Fruit fly (Drosophila melanogaster): ENCODE measurements around the gene Mst36Fa.

Mst36Fa gene

DNA sequence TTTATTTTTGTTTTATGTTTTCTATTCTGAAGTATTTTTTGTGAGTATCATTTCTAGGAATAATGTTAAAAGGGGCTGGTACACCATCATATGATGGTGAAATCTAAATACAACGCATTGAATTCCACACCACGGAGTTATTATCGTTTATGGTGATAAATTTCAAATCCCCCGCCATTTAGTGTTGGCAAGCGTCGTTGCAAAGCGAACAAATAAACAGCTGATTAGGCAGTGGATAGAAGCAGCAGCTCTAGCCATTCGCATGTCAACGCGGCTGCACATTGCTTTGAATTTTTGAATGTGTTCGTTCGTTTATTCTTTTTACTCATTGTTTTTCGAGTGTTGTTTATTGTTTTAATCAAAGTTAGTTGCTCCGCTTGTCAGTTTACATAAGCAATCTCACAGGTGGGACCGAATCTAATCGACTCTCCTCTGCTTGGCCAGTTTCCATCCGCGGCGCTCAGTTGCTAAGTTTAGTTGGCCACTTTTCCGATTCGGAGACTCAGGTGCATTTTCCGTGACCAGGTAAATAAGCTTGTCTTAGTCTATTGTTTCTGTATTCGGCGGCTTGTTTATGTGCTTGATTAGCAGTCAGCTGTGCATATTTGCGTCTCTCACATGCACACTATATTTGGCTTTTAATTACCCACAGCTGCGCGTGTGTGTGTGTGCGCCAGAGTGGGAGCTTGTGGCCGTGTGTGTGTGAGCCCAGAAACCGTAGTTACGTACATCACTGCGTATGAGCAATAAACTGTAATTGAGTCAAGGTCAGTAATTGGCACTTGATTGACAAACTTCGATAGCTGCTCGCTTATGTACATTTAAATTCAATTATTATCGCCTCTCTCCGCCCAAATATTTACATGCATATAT lies at the start of gene Mst36Fa, which contains the start of gene CG31751 (continued):
- TF ChIP-seq Trl (optimal IDR thresholded peaks at IDR 0.05) (no peak), Trl (GFP tag; optimal IDR thresholded peaks at IDR 0.05) (peak; percentile 85), nau (GFP tag; optimal IDR thresholded peaks at IDR 0.05) (no peak), CG9609 (GFP tag; optimal IDR thresholded peaks at IDR 0.05) (peak; percentile 71), CG18764 (GFP tag; optimal IDR thresholded peaks at IDR 0.05) (peak; percentile 65), vfl (GFP tag; optimal IDR thresholded peaks at IDR 0.05) (peak; percentile 15), Eip74EF (GFP tag; optimal IDR thresholded peaks at IDR 0.05) (peak in 1 of 2 experiments; percentile 75), pros (GFP tag; optimal IDR thresholded peaks at IDR 0.05) (no peak), CG18619 (GFP tag; optimal IDR thresholded peaks at IDR 0.05) (peak; percentile 85), CG10366 (GFP tag; IDR thresholded peaks at IDR 0.05) (peak; percentile 28; the same call in 1 of the 2 replicates), CG7786 (GFP tag; optimal IDR thresholded peaks at IDR 0.05) (peak; percentile 76), sim (GFP tag; IDR thresholded peaks at IDR 0.05) (peak; percentile 76), ato (GFP tag; IDR thresholded peaks at IDR 0.05; ENCODE audit: partially characterized antibody) (0 out of 2 replicates have a peak, but pooled peaks have one; percentile 7), ATbp (GFP tag; optimal IDR thresholded peaks at IDR 0.05) (peak; percentile 97), mirr (GFP tag; optimal IDR thresholded peaks at IDR 0.05) (peak; percentile 94), tup (GFP tag; optimal IDR thresholded peaks at IDR 0.05) (peak; percentile 71), psq (GFP tag; optimal IDR thresholded peaks at IDR 0.05) (peak; percentile 49), CG3995 (GFP tag; optimal IDR thresholded peaks at IDR 0.05) (peak; percentile 10), Dll (GFP tag; IDR thresholded peaks at IDR 0.05; ENCODE audit: partially characterized antibody) (peak; percentile 45; the same call in 1 of the 4 replicates), CG7839 (tag; optimal IDR thresholded peaks at IDR 0.05) (peak; percentile 45), Max (GFP tag; optimal IDR thresholded peaks at IDR 0.05) (peak; percentile 57), CoRest (tag; optimal IDR thresholded peaks at IDR 0.05) (peak; percentile 66), Sox100B (GFP tag; optimal IDR thresholded peaks at IDR 0.05) (peak; percentile 86), Fer1 (GFP tag; optimal IDR thresholded peaks at IDR 0.05) (peak; percentile 92), twi (tag; optimal IDR thresholded peaks at IDR 0.05) (peak; percentile 8), scrt (GFP tag; optimal IDR thresholded peaks at IDR 0.05) (peak; percentile 71), ranshi (GFP tag; IDR thresholded peaks at IDR 0.05) (peak; percentile 55; the same call in 1 of the 2 replicates), cwo (GFP tag; optimal IDR thresholded peaks at IDR 0.05) (peak; percentile 73), CG11247 (GFP tag; IDR thresholded peaks at IDR 0.05) (peak; percentile 74; the same call in 1 of the 2 replicates), yki (optimal IDR thresholded peaks at IDR 0.05) (no peak), Nf-YC (tag; optimal IDR thresholded peaks at IDR 0.05) (no peak), sd (tag; optimal IDR thresholded peaks at IDR 0.05) (no peak), Hmx (GFP tag; optimal IDR thresholded peaks at IDR 0.05) (peak; percentile 9), Ets97D (GFP tag; optimal IDR thresholded peaks at IDR 0.05) (peak; percentile 42), CG8924 (tag; optimal IDR thresholded peaks at IDR 0.05) (peak; percentile 75), CG3847 (GFP tag; IDR thresholded peaks at IDR 0.05) (peak; percentile 28; the same call in 1 of the 2 replicates), crp (GFP tag; optimal IDR thresholded peaks at IDR 0.05) (peak; percentile 90 to 98), CG5953 (GFP tag; IDR thresholded peaks at IDR 0.05) (peak; percentile 56), odd (GFP tag; optimal IDR thresholded peaks at IDR 0.05) (peak; percentile 92), lola (GFP tag; optimal IDR thresholded peaks at IDR 0.05) (peak in 1 of 3 experiments; percentile 34), fd64A (GFP tag; optimal IDR thresholded peaks at IDR 0.05) (peak; percentile 88), CG10654 (GFP tag; optimal IDR thresholded peaks at IDR 0.05) (peak; percentile 75), Mrtf (GFP tag; IDR thresholded peaks at IDR 0.05) (peak; percentile 29; the same call in 1 of the 3 replicates), ttk (GFP tag; IDR thresholded peaks at IDR 0.05) (no peak), Sry-δ (GFP tag; optimal IDR thresholded peaks at IDR 0.05) (peak; percentile 29), hb (GFP tag; IDR thresholded peaks at IDR 0.05; ENCODE audit: partially characterized antibody) (no peak), dm (GFP tag; optimal IDR thresholded peaks at IDR 0.05) (peak; percentile 47), Lhr (GFP tag; optimal IDR thresholded peaks at IDR 0.05) (peak; percentile 44)

Data from whole organism, embryonic.